Worm (Caenorhabditis elegans) whole organism, L2 larva: ENCODE measurements around the gene chil-16.

Experiments used
- F13H6.1 ChIP-seq: sonication (generic microtip); optimal IDR thresholded peaks from 2 replicates; lab custom pipeline; 2016; ENCODE audit warnings: missing genetic modification characterization, missing compliant biosample characterization
- R02D3.7 ChIP-seq: fragments of 150-350 bp; optimal IDR thresholded peaks from 2 replicates; lab custom pipeline; 2014; ENCODE audit warnings: missing biosample characterization, missing genetic modification characterization
- Y55F3AM.14 ChIP-seq: fragments of 200-800 bp; sonication (Bioruptor generic); optimal IDR thresholded peaks from 2 replicates; lab custom pipeline; 2018; ENCODE audit warnings: mild to moderate bottlenecking, missing genetic modification characterization, missing compliant biosample characterization
- ZK546.5 ChIP-seq: sonication (generic microtip); optimal IDR thresholded peaks from 2 replicates; lab custom pipeline; 2017; ENCODE audit warnings: missing biosample characterization, missing genetic modification characterization
- alr-1 ChIP-seq: fragments of 150-350 bp; optimal IDR thresholded peaks from 2 replicates; lab custom pipeline; 2014; ENCODE audit warnings: missing biosample characterization, missing genetic modification characterization
- aly-2 ChIP-seq: fragments of 150-350 bp; optimal IDR thresholded peaks from 2 replicates; lab custom pipeline; 2014; ENCODE audit warnings: missing biosample characterization, missing genetic modification characterization
- ama-1 ChIP-seq: fragments of 150-350 bp; optimal IDR thresholded peaks from 2 replicates; lab custom pipeline; 2018; ENCODE audit warnings: inconsistent platforms
- blmp-1 ChIP-seq: sonication (generic microtip); optimal IDR thresholded peaks from 2 replicates; lab custom pipeline; 2017; ENCODE audit warnings: missing genetic modification characterization, mild to moderate bottlenecking, missing compliant biosample characterization, antibody characterized with exemption, moderate library complexity; ENCODE audit not compliant: insufficient read depth
- ceh-16 ChIP-seq: fragments of 150-350 bp; optimal IDR thresholded peaks from 2 replicates; lab custom pipeline; 2014; ENCODE audit warnings: missing biosample characterization, missing genetic modification characterization
- ceh-82 ChIP-seq: fragments of 150-350 bp; optimal IDR thresholded peaks from 2 replicates; lab custom pipeline; 2014; ENCODE audit warnings: missing biosample characterization, missing genetic modification characterization
- crh-2 ChIP-seq: sonication (generic microtip); optimal IDR thresholded peaks from 2 replicates; lab custom pipeline; 2017; ENCODE audit warnings: missing biosample characterization, missing genetic modification characterization
- dmd-4 ChIP-seq: sonication (generic microtip); optimal IDR thresholded peaks from 2 replicates; lab custom pipeline; 2017; ENCODE audit warnings: missing biosample characterization, missing genetic modification characterization
- egl-27 ChIP-seq: sonication (generic microtip); optimal IDR thresholded peaks from 3 replicates; lab custom pipeline; 2017; ENCODE audit warnings: missing biosample characterization, missing genetic modification reagents, missing genetic modification characterization
- elt-3 ChIP-seq: sonication (generic microtip); optimal IDR thresholded peaks from 2 replicates; lab custom pipeline; 2017; ENCODE audit warnings: missing biosample characterization, missing genetic modification characterization
- fos-1 ChIP-seq: fragments of 150-350 bp; optimal IDR thresholded peaks from 2 replicates; lab custom pipeline; 2014; ENCODE audit warnings: missing biosample characterization, missing genetic modification characterization
- lin-13 ChIP-seq: fragments of 150-350 bp; optimal IDR thresholded peaks from 2 replicates; lab custom pipeline; 2014; ENCODE audit warnings: missing biosample characterization, missing genetic modification reagents, missing genetic modification characterization
- lin-39 ChIP-seq: fragments of 150-350 bp; optimal IDR thresholded peaks from 2 replicates; lab custom pipeline; 2014; ENCODE audit warnings: missing biosample characterization, missing genetic modification reagents, missing genetic modification characterization
- mdl-1 ChIP-seq, 2 experiments: fragments of 150-350 bp in 1 of 2; sonication (generic microtip) in 1 of 2; optimal IDR thresholded peaks; 2 replicates each; lab custom pipeline; 2017; ENCODE audit warnings: missing biosample characterization in 2 of 2, missing genetic modification characterization in 2 of 2
- nhr-10 ChIP-seq: sonication (generic microtip); optimal IDR thresholded peaks from 2 replicates; lab custom pipeline; 2017; ENCODE audit warnings: missing biosample characterization, missing genetic modification characterization
- nhr-12 ChIP-seq: fragments of 150-350 bp; optimal IDR thresholded peaks from 2 replicates; lab custom pipeline; 2014; ENCODE audit warnings: missing biosample characterization, missing genetic modification characterization
- nhr-21 ChIP-seq: fragments of 150-350 bp; optimal IDR thresholded peaks from 2 replicates; lab custom pipeline; 2014; ENCODE audit warnings: missing biosample characterization, missing genetic modification characterization
- nhr-23 ChIP-seq: fragments of 150-350 bp; optimal IDR thresholded peaks from 2 replicates; lab custom pipeline; 2014; ENCODE audit warnings: missing biosample characterization, missing genetic modification reagents, missing genetic modification characterization
- nhr-237 ChIP-seq: fragments of 150-350 bp; optimal IDR thresholded peaks from 2 replicates; lab custom pipeline; 2014; ENCODE audit warnings: missing biosample characterization, missing genetic modification characterization
- nhr-25 ChIP-seq: fragments of 150-350 bp; sonication (generic microtip); optimal IDR thresholded peaks from 3 replicates; lab custom pipeline; 2014; ENCODE audit warnings: missing biosample characterization, missing genetic modification characterization
- nhr-77 ChIP-seq: fragments of 150-350 bp; optimal IDR thresholded peaks from 2 replicates; lab custom pipeline; 2014; ENCODE audit warnings: missing biosample characterization, missing genetic modification characterization
- peb-1 ChIP-seq: fragments of 150-350 bp; optimal IDR thresholded peaks from 2 replicates; lab custom pipeline; 2014; ENCODE audit warnings: missing biosample characterization, missing genetic modification characterization
- sem-4 ChIP-seq: fragments of 150-350 bp; optimal IDR thresholded peaks from 2 replicates; lab custom pipeline; 2014; ENCODE audit warnings: missing biosample characterization, missing genetic modification reagents, missing genetic modification characterization
- skn-1 ChIP-seq: sonication (generic microtip); optimal IDR thresholded peaks from 2 replicates; lab custom pipeline; 2017; ENCODE audit warnings: missing biosample characterization, missing genetic modification characterization
- sma-9 ChIP-seq, 2 experiments: fragments of 150-350 bp in 1 of 2; sonication (generic microtip) in 1 of 2; optimal IDR thresholded peaks; 2 replicates each; lab custom pipeline; 2014 to 2016; ENCODE audit warnings: missing genetic modification characterization in 2 of 2, mild to moderate bottlenecking in 1 of 2, missing biosample characterization in 1 of 2, missing compliant biosample characterization in 1 of 2, missing genetic modification reagents in 1 of 2, moderate library complexity in 1 of 2
- snpc-4 ChIP-seq: fragments of 150-350 bp; optimal IDR thresholded peaks from 2 replicates; lab custom pipeline; 2014; ENCODE audit warnings: missing biosample characterization, missing genetic modification characterization
- unc-55 ChIP-seq: fragments of 150-350 bp; sonication (generic microtip); optimal IDR thresholded peaks from 3 replicates; lab custom pipeline; 2014; ENCODE audit warnings: missing biosample characterization, missing genetic modification reagents, missing genetic modification characterization
- unc-62 ChIP-seq: fragments of 150-350 bp; optimal IDR thresholded peaks from 2 replicates; lab custom pipeline; 2014; ENCODE audit warnings: missing biosample characterization, missing genetic modification reagents, missing genetic modification characterization
- zag-1 ChIP-seq: fragments of 150-350 bp; optimal IDR thresholded peaks from 2 replicates; lab custom pipeline; 2014; ENCODE audit warnings: missing biosample characterization, missing genetic modification characterization
- ztf-1 ChIP-seq: fragments of 200-800 bp; sonication (Bioruptor generic); conservative IDR thresholded peaks from 2 replicates; pipeline ENCODE4 v1.3.6; 2022; ENCODE audit warnings: missing genetic modification characterization, missing compliant biosample characterization
- ztf-11 ChIP-seq: sonication (generic microtip); optimal IDR thresholded peaks from 2 replicates; lab custom pipeline; 2017; ENCODE audit warnings: missing biosample characterization, missing genetic modification characterization
- ztf-4 ChIP-seq: fragments of 150-350 bp; optimal IDR thresholded peaks from 2 replicates; lab custom pipeline; 2014; ENCODE audit warnings: missing biosample characterization, missing genetic modification characterization

The chil-16 gene

ce11 chrII:9447965-9448364, 6.2 kb upstream of the chil-16 start, which contains the start of gene chil-18:
chil-18 (plus strand) TSS chrII:9448265.
- TF ChIP-seq R02D3.7 (tag; lab: Kevin White, UChicago) (no peak), unc-55 (GFP tag; lab: Kevin White, UChicago) (no peak), peb-1 (tag; lab: Kevin White, UChicago) (no peak), fos-1 (tag; lab: Kevin White, UChicago) (no peak), lin-39 (tag; lab: Kevin White, UChicago) (no peak), nhr-21 (tag; lab: Kevin White, UChicago) (no peak), ztf-4 (tag; lab: Kevin White, UChicago) (no peak), sem-4 (tag; lab: Kevin White, UChicago) (no peak), sma-9 (GFP tag; optimal IDR thresholded peaks at IDR 0.05; lab: Kevin White, UChicago) (no peak), sma-9 (tag; optimal IDR thresholded peaks at IDR 0.05; lab: Kevin White, UChicago) (no peak), unc-62 (GFP tag; lab: Kevin White, UChicago) (no peak), snpc-4 (tag; lab: Kevin White, UChicago) (no peak), nhr-237 (no peak), Y55F3AM.14 (GFP tag; lab: Kevin White, UChicago) (no peak)

- TF ChIP-seq ama-1 (lab: Kevin White, UChicago) (no peak), lin-13 (GFP tag; lab: Kevin White, UChicago) (no peak), nhr-23 (tag; lab: Kevin White, UChicago) (no peak), sma-9 (GFP tag; optimal IDR thresholded peaks at IDR 0.05; lab: Kevin White, UChicago) (no peak), sma-9 (tag; optimal IDR thresholded peaks at IDR 0.05; lab: Kevin White, UChicago) (no peak), alr-1 (tag; lab: Kevin White, UChicago) (no peak), ceh-16 (tag; lab: Kevin White, UChicago) (no peak)
These were observed 3.6 kb upstream of the chil-16 start, which contains the start of gene R09D1.13 for ce11 chrII:9445368-9445767. R09D1.13 (minus strand) TSS chrII:9445468.

ce11 chrII:9443522-9443921, 1.8 kb upstream of the chil-16 start, which contains the start of gene chil-15:
chil-15 (minus strand) TSS chrII:9443622.
- TF ChIP-seq nhr-21 (tag; lab: Kevin White, UChicago) (no peak), dmd-4 (no peak), lin-39 (tag; lab: Kevin White, UChicago) (no peak), nhr-77 (no peak), zag-1 (tag; lab: Kevin White, UChicago) (no peak), snpc-4 (tag; lab: Kevin White, UChicago) (no peak), blmp-1 (tag; lab: Kevin White, UChicago) (no peak), unc-55 (GFP tag; lab: Kevin White, UChicago) (no peak), mdl-1 (tag; optimal IDR thresholded peaks at IDR 0.05; lab: Kevin White, UChicago) (no peak), F13H6.1 (tag; lab: Kevin White, UChicago) (no peak), nhr-12 (tag; lab: Kevin White, UChicago) (no peak), elt-3 (tag; lab: Kevin White, UChicago) (no peak), lin-13 (GFP tag; lab: Kevin White, UChicago) (no peak), ztf-1 (GFP tag; lab: Robert Waterston, UW) (no peak)
- TF ChIP-seq, all 48 proteins: peak for 0

ce11 chrII:9440060-9440459, 1.7 kb downstream of the chil-16 start, which contains the start of gene chil-17:
chil-17 (minus strand) TSS chrII:9440160.
- TF ChIP-seq unc-55 (GFP tag; lab: Kevin White, UChicago) = no peak
- no peak for TF ChIP-seq snpc-4 (tag; lab: Kevin White, UChicago)
- no peak for TF ChIP-seq crh-2 (tag; lab: Kevin White, UChicago)
- no peak for TF ChIP-seq ceh-82 (tag; lab: Kevin White, UChicago)
- TF ChIP-seq sem-4 (tag; lab: Kevin White, UChicago) = no peak
- no peak for TF ChIP-seq lin-39 (tag; lab: Kevin White, UChicago)
- TF ChIP-seq nhr-237 = no peak
- no peak for TF ChIP-seq ztf-11 (tag; lab: Kevin White, UChicago)
- TF ChIP-seq aly-2 (tag; lab: Kevin White, UChicago) = no peak
- TF ChIP-seq ZK546.5 (tag; lab: Kevin White, UChicago) = no peak
- no peak for TF ChIP-seq egl-27
- no peak for TF ChIP-seq skn-1 (tag; lab: Kevin White, UChicago)
- no peak for TF ChIP-seq elt-3 (tag; lab: Kevin White, UChicago)
- no peak for TF ChIP-seq nhr-25 (tag; lab: Kevin White, UChicago)
- no peak for TF ChIP-seq unc-62 (GFP tag; lab: Kevin White, UChicago)
- no peak for TF ChIP-seq nhr-10 (tag; lab: Kevin White, UChicago)
